Worm (Caenorhabditis elegans) whole organism, mixed stage, embryonic: ENCODE results near the gene spp-7.

ENCODE experiments used
- ces-1 ChIP-seq: fragments of 150-350 bp; optimal IDR thresholded peaks from 2 replicates; lab custom pipeline; 2014; ENCODE audit warnings: missing biosample characterization, missing genetic modification reagents, missing genetic modification characterization
- lin-13 ChIP-seq: fragments of 150-350 bp; optimal IDR thresholded peaks from 2 replicates; lab custom pipeline; 2014; ENCODE audit warnings: missing biosample characterization, missing genetic modification characterization
- pha-4 ChIP-seq: fragments of 150-350 bp; optimal IDR thresholded peaks from 2 replicates; lab custom pipeline; 2018; ENCODE audit warnings: missing biosample characterization, missing genetic modification reagents, missing genetic modification characterization
- sptf-1 ChIP-seq: sonication (generic microtip); optimal IDR thresholded peaks from 2 replicates; lab custom pipeline; 2017; ENCODE audit warnings: mild to moderate bottlenecking, missing genetic modification characterization, moderate library complexity, missing compliant biosample characterization
- unc-39 ChIP-seq: fragments of 150-350 bp; optimal IDR thresholded peaks from 2 replicates; lab custom pipeline; 2014; ENCODE audit warnings: missing biosample characterization, missing genetic modification characterization

- TF ChIP-seq pha-4 (tag; lab: Kevin White, UChicago) = no peak
- TF ChIP-seq unc-39 (tag; lab: Kevin White, UChicago) = no peak
- TF ChIP-seq lin-13 (tag; lab: Kevin White, UChicago) = no peak
- TF ChIP-seq sptf-1 (tag; lab: Kevin White, UChicago) = no peak
- no peak for TF ChIP-seq ces-1 (GFP tag; lab: Kevin White, UChicago)
These were observed 24.0 kb downstream of the spp-7 start, which contains the start of the genes htp-1 and ZK616.5 for ce11 chrIV:5391507-5392057.
